Fruit fly (Drosophila melanogaster): Measurements from ENCODE around the gene CG7384.

DNA sequence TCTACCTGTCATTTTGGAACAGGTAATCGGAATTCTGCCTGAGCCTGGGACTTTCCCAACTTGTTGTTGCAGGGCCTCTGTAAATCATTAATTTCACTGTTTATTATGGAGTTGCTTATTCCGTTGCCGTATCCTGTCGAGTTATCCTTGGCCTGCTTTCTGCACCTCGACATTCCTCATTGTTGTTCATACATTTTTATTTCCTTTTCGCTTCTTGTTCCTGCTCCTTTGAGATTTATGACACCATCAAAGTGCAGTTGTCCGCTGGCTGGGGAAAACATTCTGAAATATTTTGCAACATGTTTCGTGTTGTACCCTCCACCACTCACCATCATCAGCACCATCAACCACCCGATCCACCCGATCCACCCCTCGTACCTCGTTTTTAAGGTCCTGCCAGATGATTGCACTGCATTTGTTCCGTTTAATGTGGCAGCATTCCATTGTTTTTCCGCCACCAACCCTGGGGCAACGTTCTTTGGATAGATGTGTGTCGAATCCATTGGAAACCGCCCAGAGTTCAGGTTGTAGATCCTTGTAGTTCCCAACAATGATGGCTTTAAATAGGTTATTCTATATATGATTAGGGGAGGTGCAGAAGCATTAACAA lies 38.7 kb upstream of the CG7384 start:
- TF ChIP-seq Ets98B (GFP tag; IDR thresholded peaks at IDR 0.05), result no peak
- no peak for TF ChIP-seq gl (tag; optimal IDR thresholded peaks at IDR 0.05)
- no peak for TF ChIP-seq CG32121 (GFP tag; IDR thresholded peaks at IDR 0.05)
- TF ChIP-seq Pif1A (GFP tag; optimal IDR thresholded peaks at IDR 0.05), result no peak
- TF ChIP-seq CG15710 (tag; optimal IDR thresholded peaks at IDR 0.05), result no peak
- no peak for TF ChIP-seq CG17806 (tag; optimal IDR thresholded peaks at IDR 0.05)
- TF ChIP-seq CG34367 (tag; optimal IDR thresholded peaks at IDR 0.05), result no peak
- TF ChIP-seq Snoo (tag; optimal IDR thresholded peaks at IDR 0.05), result no peak
- TF ChIP-seq CG8301 (tag; optimal IDR thresholded peaks at IDR 0.05), result no peak
- TF ChIP-seq CG10348 (GFP tag; IDR thresholded peaks at IDR 0.05), result no peak
- no peak for TF ChIP-seq rn (GFP tag; IDR thresholded peaks at IDR 0.05)
- no peak for TF ChIP-seq fd96Ca (GFP tag; IDR thresholded peaks at IDR 0.05)
